Worm (Caenorhabditis elegans): ENCODE results near the gene F21F8.5.

Gene F21F8.5

DNA sequence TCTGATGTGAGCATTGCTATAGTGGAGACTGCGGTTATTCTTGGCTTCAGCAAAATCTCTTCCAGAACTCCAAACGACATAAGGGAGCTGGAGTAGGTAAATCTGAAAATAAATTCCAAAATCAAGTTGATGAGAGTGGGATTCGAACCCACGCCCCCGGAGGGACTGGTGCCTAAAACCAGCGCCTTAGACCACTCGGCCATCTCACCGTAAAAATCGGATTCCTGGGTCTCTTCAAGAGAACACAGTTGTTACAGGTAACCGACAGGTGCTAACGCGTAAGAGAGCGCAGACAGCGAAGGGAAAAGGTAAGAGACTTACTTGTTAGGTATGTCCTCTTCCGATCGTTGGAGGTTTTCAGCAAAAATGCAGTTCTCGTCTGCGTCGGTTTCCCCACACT is 30.8 kb downstream of the F21F8.5 start (continued):
- TF ChIP-seq fkh-10 (GFP tag; optimal IDR thresholded peaks at IDR 0.05), result no peak
- no peak for TF ChIP-seq daf-12 (tag; optimal IDR thresholded peaks at IDR 0.05)
- TF ChIP-seq zfp-2 (tag; optimal IDR thresholded peaks at IDR 0.05), result peak; percentile 20
- no peak for TF ChIP-seq nhr-10 (tag; optimal IDR thresholded peaks at IDR 0.05)
- no peak for TF ChIP-seq mdt-29 (GFP tag; IDR thresholded peaks at IDR 0.05)
- no peak for TF ChIP-seq egl-43 (GFP tag; IDR thresholded peaks at IDR 0.05)
- TF ChIP-seq ztf-11 (tag; optimal IDR thresholded peaks at IDR 0.05), result no peak
- 0 out of 2 replicates have a peak, but pooled peaks have one; percentile 24 for TF ChIP-seq madf-9 (GFP tag; conservative IDR thresholded peaks at IDR 0.05)
- no peak for TF ChIP-seq F10B5.3 (tag; optimal IDR thresholded peaks at IDR 0.05)
- TF ChIP-seq daf-16 (GFP tag; optimal IDR thresholded peaks at IDR 0.05), result peak in 1 of 2 experiments; percentile 38
- peak; percentile 45 for TF ChIP-seq daf-16 (tag; optimal IDR thresholded peaks at IDR 0.05)
- peak; percentile 54 for TF ChIP-seq hlh-11 (tag; optimal IDR thresholded peaks at IDR 0.05)
- no peak for TF ChIP-seq ceh-28 (tag; optimal IDR thresholded peaks at IDR 0.05)
- TF ChIP-seq zfp-3 (GFP tag; conservative IDR thresholded peaks at IDR 0.05), result no peak
- TF ChIP-seq ceh-44 (GFP tag; IDR thresholded peaks at IDR 0.05), result no peak

ce11 chrV:8230056-8230455 is 36.1 kb downstream of the F21F8.5 start:
- TF ChIP-seq hif-1 (tag; optimal IDR thresholded peaks at IDR 0.05) (no peak), lim-7 (GFP tag; IDR thresholded peaks at IDR 0.05) (peak; percentile 77), zfp-3 (GFP tag; conservative IDR thresholded peaks at IDR 0.05) (no peak), ceh-28 (tag; optimal IDR thresholded peaks at IDR 0.05) (no peak), F26F4.8 (GFP tag; conservative IDR thresholded peaks at IDR 0.05) (0 out of 2 replicates have a peak, but pooled peaks have one; percentile 21), tra-1 (GFP tag; IDR thresholded peaks at IDR 0.05) (0 out of 2 replicates have a peak, but pooled peaks have one; percentile 54), unc-62 (GFP tag; optimal IDR thresholded peaks at IDR 0.05 in 1 of 2) (no peak), unc-62 (tag; optimal IDR thresholded peaks at IDR 0.05) (no peak), mes-2 (tag; optimal IDR thresholded peaks at IDR 0.05; ENCODE audit: poor library complexity, severe bottlenecking) (peak; percentile 64), lin-38 (GFP tag; IDR thresholded peaks at IDR 0.05) (no peak), dpl-1 (GFP tag; optimal IDR thresholded peaks at IDR 0.05) (no peak), mdl-1 (tag; optimal IDR thresholded peaks at IDR 0.05) (no peak), aha-1 (tag) (peak; percentile 54), ctbp-1 (GFP tag; IDR thresholded peaks at IDR 0.05) (no peak), spr-1 (tag; optimal IDR thresholded peaks at IDR 0.05) (no peak), lin-15B (tag; optimal IDR thresholded peaks at IDR 0.05) (no peak), daf-16 (GFP tag; optimal IDR thresholded peaks at IDR 0.05) (no peak), daf-16 (tag; optimal IDR thresholded peaks at IDR 0.05) (peak; percentile 33), nhr-11 (tag; optimal IDR thresholded peaks at IDR 0.05) (no peak), ces-1 (GFP tag; optimal IDR thresholded peaks at IDR 0.05) (no peak), lin-1 (GFP tag; IDR thresholded peaks at IDR 0.05) (no peak), egl-27 (tag; optimal IDR thresholded peaks at IDR 0.05) (no peak), saeg-2 (GFP tag; IDR thresholded peaks at IDR 0.05) (no peak), ceh-82 (tag; optimal IDR thresholded peaks at IDR 0.05) (no peak), R02D3.7 (tag; optimal IDR thresholded peaks at IDR 0.05) (no peak), attf-4 (tag; optimal IDR thresholded peaks at IDR 0.05) (no peak), T26A8.4 (GFP tag; IDR thresholded peaks at IDR 0.05) (peak; percentile 47; the same call in 1 of the 2 replicates), hmg-1.1 (GFP tag; IDR thresholded peaks at IDR 0.05) (0 out of 2 replicates have a peak, but pooled peaks have one; percentile 29), dmd-6 (GFP tag; IDR thresholded peaks at IDR 0.05) (peak; percentile 52), zfp-2 (tag; optimal IDR thresholded peaks at IDR 0.05) (no peak), ZK337.2 (GFP tag; IDR thresholded peaks at IDR 0.05) (peak; percentile 26; the same call in 1 of the 2 replicates), unc-39 (tag; optimal IDR thresholded peaks at IDR 0.05) (no peak), F49E8.2 (tag; optimal IDR thresholded peaks at IDR 0.05; ENCODE audit: borderline replicate concordance) (no peak), mep-1 (tag; optimal IDR thresholded peaks at IDR 0.05) (no peak), mxl-3 (GFP tag; optimal IDR thresholded peaks at IDR 0.05) (peak; percentile 18), hlh-11 (tag; optimal IDR thresholded peaks at IDR 0.05) (no peak), vab-7 (GFP tag; IDR thresholded peaks at IDR 0.05) (peak; percentile 60; the same call in 1 of the 2 replicates), nhr-25 (tag; optimal IDR thresholded peaks at IDR 0.05; ENCODE audit: borderline replicate concordance, insufficient read depth) (no peak), daf-8 (GFP tag; IDR thresholded peaks at IDR 0.05) (no peak), aly-2 (tag; optimal IDR thresholded peaks at IDR 0.05) (no peak), snpc-4 (tag; optimal IDR thresholded peaks at IDR 0.05) (peak; percentile 55)

Measured in whole organism, L4 larva.